Worm (Caenorhabditis elegans) whole organism, early embryonic: ENCODE data around the gene farl-11.

Source experiments
- B0310.2 ChIP-seq: sonication (generic microtip); optimal IDR thresholded peaks from 2 replicates; lab custom pipeline; 2016; ENCODE audit warnings: mild to moderate bottlenecking, missing genetic modification characterization, missing compliant biosample characterization
- aly-1 ChIP-seq: sonication (generic microtip); optimal IDR thresholded peaks from 2 replicates; lab custom pipeline; 2016; ENCODE audit warnings: missing genetic modification characterization, missing compliant biosample characterization
- ama-1 ChIP-seq: fragments of 150-350 bp; optimal IDR thresholded peaks from 2 replicates; lab custom pipeline; 2014
- ceh-36 ChIP-seq: sonication (generic microtip); optimal IDR thresholded peaks from 2 replicates; lab custom pipeline; 2016; ENCODE audit warnings: missing genetic modification characterization, inconsistent platforms, missing compliant biosample characterization
- ets-7 ChIP-seq: sonication (generic microtip); optimal IDR thresholded peaks from 2 replicates; lab custom pipeline; 2016; ENCODE audit warnings: missing genotype, missing genetic modification characterization, missing compliant biosample characterization
- flt-1 ChIP-seq: fragments of 200-800 bp; sonication (Bioruptor generic); IDR thresholded peaks from 2 replicates; pipeline ENCODE4 v1.3.6; 2022; ENCODE audit warnings: missing genetic modification characterization, missing compliant biosample characterization
- hmg-4 ChIP-seq: fragments of 200-800 bp; sonication (Bioruptor generic); optimal IDR thresholded peaks from 2 replicates; lab custom pipeline; 2018; ENCODE audit warnings: mild to moderate bottlenecking, missing genetic modification characterization, missing compliant biosample characterization
- hnd-1 ChIP-seq: sonication (generic microtip); optimal IDR thresholded peaks from 2 replicates; lab custom pipeline; 2016; ENCODE audit warnings: missing genetic modification characterization, missing compliant biosample characterization
- tbx-11 ChIP-seq: fragments of 200-800 bp; sonication (Bioruptor generic); IDR thresholded peaks from 2 replicates; pipeline ENCODE4 v1.3.6; 2022; ENCODE audit warnings: missing genetic modification characterization, missing compliant biosample characterization
- tra-4 ChIP-seq: sonication (generic microtip); optimal IDR thresholded peaks from 2 replicates; lab custom pipeline; 2017; ENCODE audit warnings: missing genetic modification characterization, missing compliant biosample characterization

DNA sequence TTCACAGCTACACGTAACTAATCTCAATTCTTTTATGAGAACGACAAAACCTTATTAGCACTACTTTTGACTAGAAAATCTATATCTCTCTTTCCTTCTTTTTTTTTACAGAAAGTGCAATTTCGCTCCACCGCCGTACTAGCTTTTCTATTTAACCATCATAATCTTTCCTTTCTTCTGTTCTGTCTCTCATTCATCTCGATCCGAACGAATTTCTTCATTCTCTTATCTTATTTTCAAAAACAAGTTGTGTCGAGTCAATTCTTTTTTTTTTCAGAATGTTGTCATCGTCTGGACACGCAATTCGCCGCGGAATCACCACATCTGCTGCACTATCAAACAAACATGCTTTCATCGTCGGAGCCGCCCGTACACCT is 31.3 kb downstream of the farl-11 start, which contains the start of gene kat-1:
- TF ChIP-seq tra-4 (tag; lab: Kevin White, UChicago) (no peak), hmg-4 (no peak), aly-1 (tag; lab: Kevin White, UChicago) (no peak), B0310.2 (tag; lab: Kevin White, UChicago) (no peak), ama-1 (lab: Kevin White, UChicago) (no peak), ets-7 (tag; lab: Kevin White, UChicago) (no peak), hnd-1 (tag; lab: Kevin White, UChicago) (no peak), flt-1 (GFP tag; lab: Robert Waterston, UW) (no peak), ceh-36 (tag; lab: Kevin White, UChicago) (no peak), tbx-11 (GFP tag; lab: Robert Waterston, UW) (no peak)
